Worm (Caenorhabditis elegans): ENCODE measurements around the gene C25H3.10.

Gene C25H3.10

ce11 chrII:5660736-5661734, 37.7 kb downstream of the C25H3.10 start, which contains the start of the genes ift-43 and mdt-26 (continued):
- peak; percentile 70 for TF ChIP-seq unc-55 (GFP tag; optimal IDR thresholded peaks at IDR 0.05)
- peak; percentile 17 for TF ChIP-seq nhr-232 (tag; optimal IDR thresholded peaks at IDR 0.05)
- TF ChIP-seq sdc-2 (tag; optimal IDR thresholded peaks at IDR 0.05), result peak; percentile 41
- TF ChIP-seq tbx-2 (tag; optimal IDR thresholded peaks at IDR 0.05), result peak; percentile 73
- TF ChIP-seq hlh-13 (GFP tag; optimal IDR thresholded peaks at IDR 0.05), result no peak
- TF ChIP-seq tbx-7 (tag; optimal IDR thresholded peaks at IDR 0.05), result peak; percentile 14
- peak; percentile 98 for TF ChIP-seq ama-1 (optimal IDR thresholded peaks at IDR 0.05)
- no peak for TF ChIP-seq npax-4 (tag; optimal IDR thresholded peaks at IDR 0.05)
- peak; percentile 33 for TF ChIP-seq ceh-6 (GFP tag; optimal IDR thresholded peaks at IDR 0.05)
- no peak for TF ChIP-seq eyg-1 (tag; optimal IDR thresholded peaks at IDR 0.05)
- peak; percentile 100 for TF ChIP-seq nfya-1 (tag; optimal IDR thresholded peaks at IDR 0.05)
- peak; percentile 37 for TF ChIP-seq pax-1 (tag; optimal IDR thresholded peaks at IDR 0.05)
- TF ChIP-seq ceh-34 (tag; optimal IDR thresholded peaks at IDR 0.05), result peak; percentile 9
- TF ChIP-seq che-1 (tag; optimal IDR thresholded peaks at IDR 0.05), result peak; percentile 14
- TF ChIP-seq ets-4 (tag; optimal IDR thresholded peaks at IDR 0.05), result peak; percentile 23
- peak; percentile 17; the same call in 1 of the 2 replicates for TF ChIP-seq sox-2 (GFP tag; IDR thresholded peaks at IDR 0.05)
- TF ChIP-seq ceh-14 (tag; optimal IDR thresholded peaks at IDR 0.05), result peak; percentile 11
- peak; percentile 18 for TF ChIP-seq syd-9 (tag; optimal IDR thresholded peaks at IDR 0.05)

- TF ChIP-seq ceh-6 (GFP tag; optimal IDR thresholded peaks at IDR 0.05), result no peak
- no peak for TF ChIP-seq fkh-10 (GFP tag; optimal IDR thresholded peaks at IDR 0.05)
- no peak for TF ChIP-seq ttx-3 (tag; optimal IDR thresholded peaks at IDR 0.05)
- no peak for TF ChIP-seq ceh-45 (GFP tag; IDR thresholded peaks at IDR 0.05)
- no peak for TF ChIP-seq hlh-15 (tag; optimal IDR thresholded peaks at IDR 0.05)
- TF ChIP-seq nhr-232 (tag; optimal IDR thresholded peaks at IDR 0.05), result no peak
- no peak for TF ChIP-seq ceh-18 (tag; optimal IDR thresholded peaks at IDR 0.05)
- no peak for TF ChIP-seq ceh-48 (tag; optimal IDR thresholded peaks at IDR 0.05)
- TF ChIP-seq hlh-13 (GFP tag; optimal IDR thresholded peaks at IDR 0.05), result no peak
- TF ChIP-seq pha-2 (tag; optimal IDR thresholded peaks at IDR 0.05), result no peak
- no peak for TF ChIP-seq dve-1 (tag; optimal IDR thresholded peaks at IDR 0.05)
- no peak for TF ChIP-seq F13H6.1 (tag; optimal IDR thresholded peaks at IDR 0.05)
- no peak for TF ChIP-seq ets-4 (tag; optimal IDR thresholded peaks at IDR 0.05)
- TF ChIP-seq pros-1 (tag; optimal IDR thresholded peaks at IDR 0.05), result no peak
- no peak for TF ChIP-seq unc-3 (GFP tag; conservative IDR thresholded peaks at IDR 0.05)
- TF ChIP-seq unc-3 (tag; optimal IDR thresholded peaks at IDR 0.05), result no peak
- no peak for TF ChIP-seq ztf-16 (tag; optimal IDR thresholded peaks at IDR 0.05)
- no peak for TF ChIP-seq nhr-11 (tag; optimal IDR thresholded peaks at IDR 0.05)
- no peak for TF ChIP-seq Y22D7AL.16 (tag; optimal IDR thresholded peaks at IDR 0.05)
- no peak for TF ChIP-seq rnt-1 (tag; optimal IDR thresholded peaks at IDR 0.05)
- TF ChIP-seq madf-2 (tag; optimal IDR thresholded peaks at IDR 0.05), result no peak
These were observed 38.6 kb downstream of the C25H3.10 start for ce11 chrII:5660155-5660554.

DNA sequence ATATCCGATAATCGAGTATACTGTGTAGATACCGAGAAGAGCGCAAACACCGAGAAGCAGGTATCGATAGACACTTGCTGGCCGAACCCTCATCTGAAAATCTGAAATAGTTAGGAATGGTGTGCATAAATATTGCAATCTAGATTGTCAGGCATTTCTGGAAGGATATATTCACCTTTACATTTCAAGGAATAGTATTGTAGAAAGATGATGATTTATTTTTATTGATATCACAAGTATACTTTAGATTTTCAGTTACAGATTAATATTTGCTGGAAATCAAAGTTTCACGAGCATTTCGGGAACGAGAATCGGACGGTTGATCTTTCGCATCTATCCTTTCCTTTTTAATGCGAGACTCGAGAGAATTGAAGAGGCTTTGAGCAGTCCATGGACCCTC, 39.1 kb downstream of the C25H3.10 start, which contains the start of gene fut-3:
Gene fut-3, minus strand, starts transcription at position 101 of the 400 bp plus-strand sequence.
- TF ChIP-seq tbx-7 (tag; optimal IDR thresholded peaks at IDR 0.05) (no peak), ref-2 (tag; optimal IDR thresholded peaks at IDR 0.05) (no peak), tbx-2 (tag; optimal IDR thresholded peaks at IDR 0.05) (no peak), T23F11.4 (GFP tag; optimal IDR thresholded peaks at IDR 0.05) (no peak), mec-3 (tag; optimal IDR thresholded peaks at IDR 0.05; ENCODE audit: borderline replicate concordance) (no peak), hlh-8 (tag; optimal IDR thresholded peaks at IDR 0.05) (no peak), ceh-9 (tag; optimal IDR thresholded peaks at IDR 0.05) (no peak), pat-9 (tag; optimal IDR thresholded peaks at IDR 0.05) (no peak), che-1 (tag; optimal IDR thresholded peaks at IDR 0.05) (no peak), nhr-232 (tag; optimal IDR thresholded peaks at IDR 0.05) (no peak), elt-2 (tag; optimal IDR thresholded peaks at IDR 0.05) (no peak), hlh-15 (tag; optimal IDR thresholded peaks at IDR 0.05) (no peak), Y22D7AL.16 (tag; optimal IDR thresholded peaks at IDR 0.05) (no peak), npax-4 (tag; optimal IDR thresholded peaks at IDR 0.05) (no peak), unc-42 (tag; optimal IDR thresholded peaks at IDR 0.05) (no peak), ama-1 (optimal IDR thresholded peaks at IDR 0.05) (no peak)
